Fruit fly (Drosophila melanogaster) whole organism: Measurements from ENCODE around the gene Poc1.

Experiments
- CG8478 ChIP-seq: fragments of >200 bp; optimal IDR thresholded peaks from 2 replicates; lab custom pipeline; 2018; ENCODE audit warnings: inconsistent platforms
- Dll ChIP-seq: fragments of >200 bp; optimal IDR thresholded peaks from 2 replicates; lab custom pipeline; 2017
- EcR ChIP-seq, 2 experiments: fragments of >200 bp; optimal IDR thresholded peaks; 2 replicates each; lab custom pipeline; 2017; ENCODE audit warnings: missing biosample characterization in 2 of 2, missing genetic modification characterization in 2 of 2, missing genetic modification reagents in 2 of 2
- psq ChIP-seq: fragments of >200 bp; optimal IDR thresholded peaks from 2 replicates; lab custom pipeline; 2017
- usp ChIP-seq: fragments of >200 bp; optimal IDR thresholded peaks from 2 replicates; lab custom pipeline; 2017; ENCODE audit warnings: missing biosample characterization, missing genetic modification characterization, mixed read lengths

- TF ChIP-seq EcR (GFP tag; optimal IDR thresholded peaks at IDR 0.05; lab: Kevin White, UChicago): no peak
- no peak for TF ChIP-seq Dll (lab: Kevin White, UChicago)
- no peak for TF ChIP-seq usp (GFP tag; lab: Kevin White, UChicago)
- no peak for TF ChIP-seq psq
- no peak for TF ChIP-seq CG8478 (lab: Kevin White, UChicago)
Measured at dm6 chr3L:13400872-13401418, 11.1 kb upstream of the Poc1 start, which contains the start of gene sens.
